Worm (Caenorhabditis elegans): ENCODE data around the gene aqp-5.

The aqp-5 gene

DNA sequence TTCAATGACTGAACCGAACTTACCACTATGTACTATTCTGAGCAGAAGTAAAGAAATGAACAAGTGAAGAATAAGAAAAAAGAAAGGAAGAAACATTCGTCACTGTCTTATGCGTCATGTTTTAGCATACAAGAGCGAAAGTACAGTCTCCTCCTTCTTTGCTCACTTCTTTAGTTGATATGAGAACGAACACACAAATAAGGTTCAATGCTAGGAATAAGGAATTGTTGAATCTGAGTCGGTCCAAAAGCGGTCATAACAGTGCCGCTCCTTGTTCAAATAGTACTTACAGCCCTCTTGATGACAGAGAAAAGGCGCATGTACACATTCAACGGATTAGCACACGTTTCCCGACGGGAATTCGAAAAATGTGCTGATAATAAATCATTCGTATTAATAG lies 47.6 kb downstream of the aqp-5 start, which contains the start of gene F25D1.8:
Gene F25D1.8 (plus strand): TSS at position 301 of the 400 bp plus-strand sequence.
- no peak for TF ChIP-seq lin-26 (GFP tag; IDR thresholded peaks at IDR 0.05)
- no peak for TF ChIP-seq ccch-3 (GFP tag; optimal IDR thresholded peaks at IDR 0.05)
- no peak for TF ChIP-seq madf-3 (GFP tag; IDR thresholded peaks at IDR 0.05)
- no peak for TF ChIP-seq efl-1 (GFP tag; optimal IDR thresholded peaks at IDR 0.05)

DNA sequence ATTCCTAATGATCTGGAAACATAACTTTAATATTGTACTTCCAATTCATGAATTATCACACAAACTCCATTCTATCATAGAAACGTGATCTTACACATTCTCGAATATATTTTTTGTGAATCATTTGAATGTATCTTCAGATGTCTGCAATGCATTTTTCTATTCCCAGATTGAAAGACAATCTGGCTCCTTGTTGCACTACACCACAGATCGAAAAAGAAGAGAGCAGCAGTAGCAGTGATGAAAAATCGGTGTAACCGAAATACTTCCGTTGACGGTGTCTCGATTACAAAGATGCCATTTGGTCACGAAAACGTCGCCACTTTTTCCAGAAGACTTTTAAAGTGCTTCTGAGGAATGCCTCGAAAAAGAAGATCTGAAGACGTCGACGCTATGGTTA lies 48.5 kb downstream of the aqp-5 start, which contains the start of gene degt-1:
Gene degt-1 (plus strand): TSS at position 301 of the 400 bp plus-strand sequence.
- TF ChIP-seq mes-4 (tag; optimal IDR thresholded peaks at IDR 0.05) = no peak
- no peak for TF ChIP-seq F57A8.1 (GFP tag; optimal IDR thresholded peaks at IDR 0.05)
- TF ChIP-seq attf-3 (GFP tag; conservative IDR thresholded peaks at IDR 0.05) = no peak
- no peak for TF ChIP-seq efl-1 (GFP tag; optimal IDR thresholded peaks at IDR 0.05)
- TF ChIP-seq madf-3 (GFP tag; IDR thresholded peaks at IDR 0.05) = no peak
- no peak for TF ChIP-seq tbp1 (GFP tag; optimal IDR thresholded peaks at IDR 0.05)
- TF ChIP-seq T26A5.8 (tag; optimal IDR thresholded peaks at IDR 0.05) = no peak
- no peak for TF ChIP-seq D2030.7 (GFP tag; IDR thresholded peaks at IDR 0.05)
- no peak for TF ChIP-seq egl-44 (GFP tag; IDR thresholded peaks at IDR 0.05)
- TF ChIP-seq snpc-3.4 (tag; optimal IDR thresholded peaks at IDR 0.05) = no peak
- no peak for TF ChIP-seq F33H1.4 (GFP tag; IDR thresholded peaks at IDR 0.05)
- no peak for TF ChIP-seq cebp-1 (GFP tag; IDR thresholded peaks at IDR 0.05)
- no peak for TF ChIP-seq cebp-1 (tag; optimal IDR thresholded peaks at IDR 0.05)
- TF ChIP-seq zfh-2 (GFP tag; conservative IDR thresholded peaks at IDR 0.05) = no peak
